Fruit fly (Drosophila melanogaster) whole organism, embryonic: ENCODE data around the gene CG9586.

Experiments used
- CG10654 ChIP-seq: fragments of 200-800 bp; sonication (Bioruptor generic); optimal IDR thresholded peaks from 2 replicates; lab custom pipeline; 2016; ENCODE audit warnings: missing biosample characterization, missing genetic modification characterization
- CG10979 ChIP-seq: fragments of 200-800 bp; sonication (Bioruptor generic); optimal IDR thresholded peaks from 2 replicates; lab custom pipeline; 2018; ENCODE audit warnings: missing biosample characterization, mild to moderate bottlenecking, missing genetic modification characterization, moderate library complexity
- CG11093 ChIP-seq: fragments of 200-800 bp; sonication (Bioruptor generic); IDR thresholded peaks from 3 replicates; pipeline ENCODE4 v1.3.6; 2022; ENCODE audit warnings: missing biosample characterization, missing genetic modification characterization
- CG11723 ChIP-seq: fragments of 200-800 bp; sonication (Bioruptor generic); optimal IDR thresholded peaks from 2 replicates; lab custom pipeline; 2017; ENCODE audit warnings: missing biosample characterization, mild to moderate bottlenecking, missing genetic modification characterization
- CG14860 ChIP-seq: fragments of 200-800 bp; sonication (Bioruptor generic); IDR thresholded peaks from 3 replicates; pipeline ENCODE4 v1.3.6; 2022; ENCODE audit warnings: missing biosample characterization, missing genetic modification characterization; ENCODE audit not compliant: partially characterized antibody
- CG17328 ChIP-seq: fragments of 200-800 bp; sonication (Bioruptor generic); IDR thresholded peaks from 2 replicates; pipeline ENCODE4 v1.3.6; 2022; ENCODE audit warnings: missing biosample characterization, missing genetic modification characterization
- CG17359 ChIP-seq: fragments of 200-800 bp; sonication (Bioruptor generic); optimal IDR thresholded peaks from 3 replicates; lab custom pipeline; 2018; ENCODE audit warnings: missing biosample characterization, mild to moderate bottlenecking, missing genetic modification characterization, moderate library complexity
- CG17361 ChIP-seq: fragments of 200-800 bp; sonication (Bioruptor generic); IDR thresholded peaks from 3 replicates; pipeline ENCODE4 v1.3.6; 2022; ENCODE audit warnings: missing biosample characterization, missing genetic modification characterization
- CG1792 ChIP-seq: fragments of 200-800 bp; sonication (Bioruptor generic); optimal IDR thresholded peaks from 2 replicates; lab custom pipeline; 2016; ENCODE audit warnings: missing biosample characterization, missing genetic modification characterization
- CG2678 ChIP-seq: fragments of 200-800 bp; sonication (Bioruptor generic); optimal IDR thresholded peaks from 3 replicates; lab custom pipeline; 2019; ENCODE audit warnings: missing biosample characterization, mild to moderate bottlenecking, missing genetic modification characterization, moderate library complexity
- CG31441 ChIP-seq: fragments of 200-800 bp; sonication (Bioruptor generic); IDR thresholded peaks from 2 replicates; pipeline ENCODE4 v1.3.6; 2022; ENCODE audit warnings: missing biosample characterization, missing genetic modification characterization
- CG32772 ChIP-seq: fragments of 200-800 bp; sonication (Bioruptor generic); IDR thresholded peaks from 2 replicates; pipeline ENCODE4 v1.3.6; 2022; ENCODE audit warnings: missing biosample characterization, missing genetic modification characterization
- CG5953 ChIP-seq: fragments of 200-800 bp; sonication (Bioruptor generic); IDR thresholded peaks from 2 replicates; pipeline ENCODE4 v1.3.6; 2022; ENCODE audit warnings: missing biosample characterization, missing genetic modification characterization
- CG8359 ChIP-seq: fragments of 200-800 bp; sonication (Bioruptor generic); optimal IDR thresholded peaks from 2 replicates; lab custom pipeline; 2017; ENCODE audit warnings: missing biosample characterization, mild to moderate bottlenecking, missing genetic modification characterization, borderline replicate concordance
- CG9437 ChIP-seq: fragments of 200-800 bp; sonication (Bioruptor generic); optimal IDR thresholded peaks from 2 replicates; lab custom pipeline; 2018; ENCODE audit warnings: missing biosample characterization, mild to moderate bottlenecking, missing genetic modification characterization
- CG9609 ChIP-seq: fragments of 200-800 bp; sonication (Bioruptor generic); optimal IDR thresholded peaks from 3 replicates; lab custom pipeline; 2016; ENCODE audit warnings: missing biosample characterization, missing genetic modification characterization
- CHES-1-like ChIP-seq: fragments of 200-800 bp; sonication (Bioruptor generic); optimal IDR thresholded peaks from 2 replicates; lab custom pipeline; 2016; ENCODE audit warnings: missing biosample characterization, missing genetic modification characterization
- Camta ChIP-seq: fragments of 200-800 bp; sonication (Bioruptor generic); optimal IDR thresholded peaks from 2 replicates; lab custom pipeline; 2016; ENCODE audit warnings: missing biosample characterization, missing genetic modification characterization
- CoRest ChIP-seq: fragments of 200-800 bp; sonication (Bioruptor generic); optimal IDR thresholded peaks from 3 replicates; lab custom pipeline; 2018; ENCODE audit warnings: missing biosample characterization, mild to moderate bottlenecking, missing genetic modification characterization, moderate library complexity
- Ets65A ChIP-seq: fragments of 200-800 bp; sonication (Bioruptor generic); peaks from one replicate; lab custom pipeline; 2016; ENCODE audit warnings: missing biosample characterization, missing genetic modification characterization
- HHEX ChIP-seq: fragments of 200-800 bp; sonication (Bioruptor generic); optimal IDR thresholded peaks from 3 replicates; lab custom pipeline; 2017; ENCODE audit warnings: missing biosample characterization, mild to moderate bottlenecking, missing genetic modification characterization, missing genetic modification reagents
- HmgZ ChIP-seq: fragments of 200-800 bp; sonication (Bioruptor generic); optimal IDR thresholded peaks from 2 replicates; lab custom pipeline; 2018; ENCODE audit warnings: missing biosample characterization, mild to moderate bottlenecking, missing genetic modification characterization
- Hr3 ChIP-seq: fragments of 200-800 bp; sonication (Bioruptor generic); optimal IDR thresholded peaks from 3 replicates; lab custom pipeline; 2016; ENCODE audit warnings: missing biosample characterization, missing genetic modification characterization
- Kr ChIP-seq: fragments of 200-800 bp; sonication (Bioruptor generic); optimal IDR thresholded peaks from 2 replicates; lab custom pipeline; 2017; ENCODE audit warnings: missing biosample characterization, mild to moderate bottlenecking, missing genetic modification characterization
- PHDP ChIP-seq: fragments of 200-800 bp; sonication (Bioruptor generic); optimal IDR thresholded peaks from 3 replicates; lab custom pipeline; 2018; ENCODE audit warnings: missing biosample characterization, mild to moderate bottlenecking, missing genetic modification characterization, moderate library complexity
- Pdp1 ChIP-seq, 2 experiments: fragments of 200-800 bp; sonication (Bioruptor generic); optimal IDR thresholded peaks; 3 replicates each; lab custom pipeline; 2016; ENCODE audit warnings: missing biosample characterization in 2 of 2, missing genetic modification characterization in 2 of 2, mild to moderate bottlenecking in 1 of 2, moderate library complexity in 1 of 2
- Side ChIP-seq: fragments of 200-800 bp; sonication (Bioruptor generic); optimal IDR thresholded peaks from 2 replicates; lab custom pipeline; 2016; ENCODE audit warnings: missing biosample characterization, missing genetic modification characterization
- Six4 ChIP-seq: fragments of 200-800 bp; sonication (Bioruptor generic); optimal IDR thresholded peaks from 2 replicates; lab custom pipeline; 2016; ENCODE audit warnings: missing biosample characterization, missing genetic modification characterization
- Sox102F ChIP-seq: fragments of 200-800 bp; sonication (Bioruptor generic); optimal IDR thresholded peaks from 2 replicates; lab custom pipeline; 2018; ENCODE audit warnings: missing biosample characterization, mild to moderate bottlenecking, missing genetic modification characterization, moderate library complexity
- Sry-β ChIP-seq: fragments of 200-800 bp; sonication (Bioruptor generic); optimal IDR thresholded peaks from 2 replicates; lab custom pipeline; 2018; ENCODE audit warnings: missing biosample characterization, mild to moderate bottlenecking, missing genetic modification characterization, moderate library complexity
- ab ChIP-seq: fragments of 200-800 bp; sonication (Bioruptor generic); optimal IDR thresholded peaks from 2 replicates; lab custom pipeline; 2016; ENCODE audit warnings: missing biosample characterization, missing genetic modification characterization
- cg ChIP-seq: fragments of 200-800 bp; sonication (Bioruptor generic); optimal IDR thresholded peaks from 3 replicates; lab custom pipeline; 2019; ENCODE audit warnings: missing biosample characterization, mild to moderate bottlenecking, missing genetic modification characterization, moderate library complexity
- chm ChIP-seq: fragments of 200-800 bp; sonication (Bioruptor generic); IDR thresholded peaks from 2 replicates; pipeline ENCODE4 v1.3.6; 2022; ENCODE audit warnings: missing biosample characterization, missing genetic modification characterization
- dmrt11E ChIP-seq: fragments of 200-800 bp; sonication (Bioruptor generic); optimal IDR thresholded peaks from 3 replicates; lab custom pipeline; 2018; ENCODE audit warnings: missing biosample characterization, mild to moderate bottlenecking, missing genetic modification characterization, moderate library complexity
- en ChIP-seq: fragments of 200-800 bp; sonication (Bioruptor generic); optimal IDR thresholded peaks from 2 replicates; lab custom pipeline; 2016; ENCODE audit warnings: missing biosample characterization, missing genetic modification characterization
- eve ChIP-seq, 2 experiments: fragments of >200 bp; optimal IDR thresholded peaks; 2 replicates each; lab custom pipeline; 2017; ENCODE audit warnings: missing biosample characterization in 2 of 2, missing genetic modification characterization in 2 of 2
- ewg ChIP-seq: fragments of 200-800 bp; sonication (Bioruptor generic); optimal IDR thresholded peaks from 3 replicates; lab custom pipeline; 2017; ENCODE audit warnings: mild to moderate bottlenecking, missing biosample characterization, missing genetic modification reagents, missing genetic modification characterization
- ftz-f1 ChIP-seq: fragments of 200-800 bp; sonication (Bioruptor generic); optimal IDR thresholded peaks from 2 replicates; lab custom pipeline; 2016; ENCODE audit warnings: missing biosample characterization, missing genetic modification characterization
- gcm2 ChIP-seq: fragments of 200-800 bp; sonication (Bioruptor generic); optimal IDR thresholded peaks from 2 replicates; lab custom pipeline; 2016; ENCODE audit warnings: missing biosample characterization, missing genetic modification characterization
- ham ChIP-seq: fragments of 200-800 bp; sonication (Bioruptor generic); IDR thresholded peaks from 2 replicates; pipeline ENCODE4 v1.3.6; 2022; ENCODE audit warnings: missing biosample characterization, missing genetic modification characterization
- hth ChIP-seq: fragments of >200 bp; optimal IDR thresholded peaks from 2 replicates; lab custom pipeline; 2017; ENCODE audit warnings: inconsistent platforms
- kay ChIP-seq: fragments of 200-800 bp; sonication (Bioruptor generic); optimal IDR thresholded peaks from 2 replicates; lab custom pipeline; 2016; ENCODE audit warnings: missing biosample characterization, missing genetic modification characterization
- kni ChIP-seq: fragments of 200-800 bp; sonication (Bioruptor generic); optimal IDR thresholded peaks from 3 replicates; lab custom pipeline; 2017; ENCODE audit warnings: mild to moderate bottlenecking, missing biosample characterization, missing genetic modification reagents, missing genetic modification characterization
- maf-S ChIP-seq: fragments of 200-800 bp; sonication (Bioruptor generic); optimal IDR thresholded peaks from 2 replicates; lab custom pipeline; 2016; ENCODE audit warnings: missing biosample characterization, missing genetic modification characterization
- nerfin-1 ChIP-seq: fragments of 200-800 bp; sonication (Bioruptor generic); optimal IDR thresholded peaks from 3 replicates; lab custom pipeline; 2019; ENCODE audit warnings: missing biosample characterization, mild to moderate bottlenecking, missing genetic modification characterization, moderate library complexity
- pnt ChIP-seq: fragments of 200-800 bp; sonication (Bioruptor generic); optimal IDR thresholded peaks from 3 replicates; lab custom pipeline; 2016; ENCODE audit warnings: missing biosample characterization, missing genetic modification characterization
- row ChIP-seq: fragments of 200-800 bp; sonication (Bioruptor generic); IDR thresholded peaks from 3 replicates; pipeline ENCODE4 v1.3.6; 2022; ENCODE audit warnings: missing biosample characterization, missing genetic modification characterization
- sc ChIP-seq, 3 experiments: fragments of >200 bp in 2 of 3; fragments of 200-800 bp in 1 of 3; sonication (Bioruptor generic) in 1 of 3; optimal IDR thresholded peaks; 2 replicates in 2 of 3; 3 replicates in 1 of 3; lab custom pipeline; 2017; ENCODE audit warnings: mild to moderate bottlenecking in 1 of 3, missing biosample characterization in 1 of 3, missing genetic modification characterization in 1 of 3, missing genetic modification reagents in 1 of 3
- sqz ChIP-seq: fragments of 200-800 bp; sonication (Bioruptor generic); optimal IDR thresholded peaks from 3 replicates; lab custom pipeline; 2018; ENCODE audit warnings: missing biosample characterization, mild to moderate bottlenecking, missing genetic modification characterization
- unpg ChIP-seq: fragments of 200-800 bp; sonication (Bioruptor generic); optimal IDR thresholded peaks from 3 replicates; lab custom pipeline; 2018; ENCODE audit warnings: missing biosample characterization, mild to moderate bottlenecking, missing genetic modification characterization, moderate library complexity
- wor ChIP-seq: fragments of 200-800 bp; sonication (Bioruptor generic); IDR thresholded peaks from 2 replicates; pipeline ENCODE4 v1.3.6; 2022; ENCODE audit warnings: missing biosample characterization, missing genetic modification characterization

The CG9586 gene

dm6 chr2L:9190270-9190669 is 24.0 kb upstream of the CG9586 start (continued):
- TF ChIP-seq unpg (GFP tag; lab: Kevin White, UChicago) (peak; percentile 40), row (GFP tag; lab: Robert Waterston, UW) (no peak), CG11723 (GFP tag; lab: Kevin White, UChicago) (peak; percentile 41), Kr (GFP tag; lab: Kevin White, UChicago) (peak; percentile 32), hth (lab: Kevin White, UChicago) (no peak), HmgZ (tag; lab: Kevin White, UChicago) (no peak), CG5953 (no peak), eve (GFP tag; optimal IDR thresholded peaks at IDR 0.05; lab: Kevin White, UChicago) (peak in 1 of 2 experiments; percentile 55), CG9437 (GFP tag; lab: Kevin White, UChicago) (no peak), ab (no peak), CG14860 (GFP tag; lab: Robert Waterston, UW) (no peak), Sry-β (peak; percentile 30), dmrt11E (tag; lab: Kevin White, UChicago) (peak; percentile 52), wor (GFP tag; lab: Robert Waterston, UW) (no peak), Ets65A (GFP tag; lab: Kevin White, UChicago) (no peak), ftz-f1 (no peak), Six4 (GFP tag; lab: Kevin White, UChicago) (peak; percentile 23), gcm2 (GFP tag; lab: Kevin White, UChicago) (no peak), nerfin-1 (tag; lab: Kevin White, UChicago) (peak; percentile 55), HHEX (GFP tag; lab: Kevin White, UChicago) (peak; percentile 32), Pdp1 (GFP tag; optimal IDR thresholded peaks at IDR 0.05; lab: Kevin White, UChicago) (peak; percentile 13 to 65), CG9609 (no peak), sc (optimal IDR thresholded peaks at IDR 0.05; lab: Kevin White, UChicago) (no peak), sc (GFP tag; optimal IDR thresholded peaks at IDR 0.05; lab: Kevin White, UChicago) (peak; percentile 62), CoRest (peak; percentile 36), CG2678 (peak; percentile 62), CG10979 (tag; lab: Kevin White, UChicago) (peak; percentile 47), Hr3 (GFP tag; lab: Kevin White, UChicago) (no peak), chm (GFP tag; lab: Robert Waterston, UW) (0 out of 2 replicates have a peak, but pooled peaks have one; percentile 53), maf-S (GFP tag; lab: Kevin White, UChicago) (no peak), CG1792 (GFP tag; lab: Kevin White, UChicago) (peak; percentile 38), ewg (peak; percentile 58), CG17359 (peak; percentile 67), CG32772 (GFP tag; lab: Robert Waterston, UW) (no peak), kay (GFP tag; lab: Kevin White, UChicago) (no peak), CG10654 (peak; percentile 11), CHES-1-like (GFP tag; lab: Kevin White, UChicago) (peak; percentile 18), Sox102F (GFP tag; lab: Kevin White, UChicago) (peak; percentile 42), Camta (GFP tag; lab: Kevin White, UChicago) (peak; percentile 9), sqz (peak; percentile 37), CG8359 (GFP tag; lab: Kevin White, UChicago) (peak; percentile 48), en (no peak), CG11093 (GFP tag; lab: Robert Waterston, UW) (no peak), CG17328 (GFP tag; lab: Robert Waterston, UW) (peak; percentile 27; the same call in 1 of the 2 replicates), CG31441 (GFP tag; lab: Robert Waterston, UW) (no peak; the same call in 1 of the 2 replicates), pnt (GFP tag; lab: Kevin White, UChicago) (no peak), Side (peak; percentile 25), PHDP (tag; lab: Kevin White, UChicago) (peak; percentile 43), ham (GFP tag; lab: Robert Waterston, UW) (no peak), cg (GFP tag; lab: Kevin White, UChicago) (peak; percentile 81), CG17361 (GFP tag; lab: Robert Waterston, UW) (no peak), kni (GFP tag; lab: Kevin White, UChicago) (peak; percentile 92)
